Fruit fly (Drosophila melanogaster): ENCODE measurements around the gene CG14297.
A peak's percentile ranks its signal among the peaks of the same experiment; 100 is the strongest.

DNA sequence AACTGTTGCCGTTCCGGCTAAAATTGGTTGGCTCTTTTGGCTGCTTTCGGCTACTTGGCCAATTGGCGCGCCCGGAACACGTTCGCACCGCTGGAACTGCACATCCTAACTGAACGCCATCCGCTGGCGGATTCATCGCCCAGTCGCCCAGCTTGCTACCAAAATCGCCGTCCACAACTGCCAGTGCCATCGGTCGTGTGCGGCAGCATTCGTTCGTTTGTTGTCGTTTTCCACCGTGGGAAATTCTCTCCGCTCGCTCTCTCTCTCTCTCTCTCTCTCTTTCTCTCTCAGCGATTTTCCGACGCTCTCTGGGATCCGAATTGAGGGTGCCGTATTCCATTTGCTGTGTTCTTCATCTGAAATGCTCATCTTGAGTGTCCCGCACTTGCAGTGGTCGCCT lies 48.8 kb upstream of the CG14297 start, which contains the start of gene Octalpha2R:
- TF ChIP-seq ATbp (GFP tag; optimal IDR thresholded peaks at IDR 0.05) (no peak), CG16815 (GFP tag; optimal IDR thresholded peaks at IDR 0.05) (no peak), E2f2 (GFP tag; IDR thresholded peaks at IDR 0.05) (no peak), sens (GFP tag) (no peak), pfk (GFP tag; optimal IDR thresholded peaks at IDR 0.05) (no peak), CG32767 (GFP tag; IDR thresholded peaks at IDR 0.05) (no peak), Asciz (GFP tag; optimal IDR thresholded peaks at IDR 0.05) (no peak), sisA (GFP tag; IDR thresholded peaks at IDR 0.05) (peak; percentile 7; the same call in 1 of the 2 replicates), lmd (GFP tag; IDR thresholded peaks at IDR 0.05) (no peak), h (optimal IDR thresholded peaks at IDR 0.05) (no peak), Sox102F (GFP tag; optimal IDR thresholded peaks at IDR 0.05) (no peak), seq (GFP tag; IDR thresholded peaks at IDR 0.05) (0 out of 2 replicates have a peak, but pooled peaks have one; percentile 41)

Data from whole organism, embryonic.